Worm (Caenorhabditis elegans) whole organism, mixed stage, embryonic: ENCODE measurements around the gene npr-13.
"Not testable (repeated sequence)": the region's sequence is repeated elsewhere in the genome, so short reads cannot be mapped to it uniquely, and the experiment has no call there.

Experiments used
- M03D4.4 ChIP-seq: sonication (generic microtip); optimal IDR thresholded peaks from 2 replicates; lab custom pipeline; 2017; ENCODE audit warnings: mild to moderate bottlenecking, missing genetic modification characterization, missing compliant biosample characterization
- bed-3 ChIP-seq: fragments of 200-800 bp; sonication (Bioruptor generic); optimal IDR thresholded peaks from 3 replicates; lab custom pipeline; 2018; ENCODE audit warnings: mild to moderate bottlenecking, missing genetic modification characterization, moderate library complexity, missing compliant biosample characterization
- ceh-39 ChIP-seq: fragments of 150-350 bp; optimal IDR thresholded peaks from 2 replicates; lab custom pipeline; 2014; ENCODE audit warnings: missing biosample characterization, missing genetic modification characterization
- ceh-43 ChIP-seq: fragments of 200-800 bp; sonication (Bioruptor generic); optimal IDR thresholded peaks from 2 replicates; lab custom pipeline; 2018; ENCODE audit warnings: mild to moderate bottlenecking, missing genetic modification characterization, moderate library complexity, missing compliant biosample characterization
- ceh-83 ChIP-seq: fragments of 200-800 bp; sonication (Bioruptor generic); optimal IDR thresholded peaks from 2 replicates; lab custom pipeline; 2018; ENCODE audit warnings: mild to moderate bottlenecking, missing genetic modification characterization, missing compliant biosample characterization
- ces-1 ChIP-seq: fragments of 150-350 bp; optimal IDR thresholded peaks from 2 replicates; lab custom pipeline; 2014; ENCODE audit warnings: missing biosample characterization, missing genetic modification reagents, missing genetic modification characterization
- drap-1 ChIP-seq: fragments of 200-800 bp; sonication (Bioruptor generic); optimal IDR thresholded peaks from 3 replicates; lab custom pipeline; 2018; ENCODE audit warnings: mild to moderate bottlenecking, missing genetic modification characterization, missing compliant biosample characterization
- elt-1 ChIP-seq: sonication (generic microtip); optimal IDR thresholded peaks from 2 replicates; lab custom pipeline; 2017; ENCODE audit warnings: missing genetic modification characterization, mild to moderate bottlenecking, missing compliant biosample characterization, antibody characterized with exemption, moderate library complexity, borderline replicate concordance; ENCODE audit not compliant: insufficient read depth
- flh-1 ChIP-seq: fragments of 200-800 bp; sonication (Bioruptor generic); optimal IDR thresholded peaks from 2 replicates; lab custom pipeline; 2018; ENCODE audit warnings: mild to moderate bottlenecking, missing genetic modification characterization, moderate library complexity, missing compliant biosample characterization
- ham-2 ChIP-seq: fragments of 200-800 bp; sonication (Bioruptor generic); optimal IDR thresholded peaks from 2 replicates; lab custom pipeline; 2018; ENCODE audit warnings: mild to moderate bottlenecking, missing genetic modification characterization, missing compliant biosample characterization
- hlh-1 ChIP-seq: fragments of 150-350 bp; optimal IDR thresholded peaks from 2 replicates; lab custom pipeline; 2014; ENCODE audit warnings: missing biosample characterization, missing genetic modification reagents, missing genetic modification characterization
- lin-13 ChIP-seq: fragments of 150-350 bp; optimal IDR thresholded peaks from 2 replicates; lab custom pipeline; 2014; ENCODE audit warnings: missing biosample characterization, missing genetic modification characterization
- lin-32 ChIP-seq: fragments of 200-800 bp; sonication (Bioruptor generic); optimal IDR thresholded peaks from 2 replicates; lab custom pipeline; 2018; ENCODE audit warnings: mild to moderate bottlenecking, missing genetic modification characterization, missing compliant biosample characterization
- lsy-2 ChIP-seq: fragments of 150-350 bp; optimal IDR thresholded peaks from 2 replicates; lab custom pipeline; 2014; ENCODE audit warnings: missing biosample characterization, missing genetic modification characterization
- mab-5 ChIP-seq: fragments of 150-350 bp; optimal IDR thresholded peaks from 2 replicates; lab custom pipeline; 2014; ENCODE audit warnings: missing biosample characterization, missing genetic modification characterization
- mep-1 ChIP-seq: fragments of 150-350 bp; optimal IDR thresholded peaks from 2 replicates; lab custom pipeline; 2017; ENCODE audit warnings: missing biosample characterization, missing genetic modification reagents, missing genetic modification characterization, inconsistent platforms
- mls-2 ChIP-seq: sonication (generic microtip); optimal IDR thresholded peaks from 2 replicates; lab custom pipeline; 2016; ENCODE audit warnings: mild to moderate bottlenecking, missing genetic modification characterization, moderate library complexity, missing compliant biosample characterization
- nhr-12 ChIP-seq: fragments of 150-350 bp; optimal IDR thresholded peaks from 2 replicates; lab custom pipeline; 2014; ENCODE audit warnings: missing biosample characterization, missing genetic modification characterization
- nhr-2 ChIP-seq: fragments of 150-350 bp; optimal IDR thresholded peaks from 2 replicates; lab custom pipeline; 2014; ENCODE audit warnings: missing biosample characterization, missing genetic modification characterization
- nhr-28 ChIP-seq: fragments of 150-350 bp; optimal IDR thresholded peaks from 2 replicates; lab custom pipeline; 2014; ENCODE audit warnings: missing biosample characterization, missing genetic modification characterization
- nhr-76 ChIP-seq: sonication (generic microtip); optimal IDR thresholded peaks from 2 replicates; lab custom pipeline; 2017; ENCODE audit warnings: missing biosample characterization, missing genetic modification characterization
- pha-4 ChIP-seq: fragments of 150-350 bp; optimal IDR thresholded peaks from 2 replicates; lab custom pipeline; 2018; ENCODE audit warnings: missing biosample characterization, missing genetic modification reagents, missing genetic modification characterization
- sem-2 ChIP-seq: fragments of 200-800 bp; sonication (Bioruptor generic); optimal IDR thresholded peaks from 2 replicates; lab custom pipeline; 2018; ENCODE audit warnings: mild to moderate bottlenecking, missing genetic modification characterization, missing compliant biosample characterization
- snpc-4 ChIP-seq: fragments of 150-350 bp; optimal IDR thresholded peaks from 2 replicates; lab custom pipeline; 2014; ENCODE audit warnings: missing biosample characterization, missing genetic modification characterization
- sptf-1 ChIP-seq: sonication (generic microtip); optimal IDR thresholded peaks from 2 replicates; lab custom pipeline; 2017; ENCODE audit warnings: mild to moderate bottlenecking, missing genetic modification characterization, moderate library complexity, missing compliant biosample characterization
- tbx-8 ChIP-seq: fragments of 200-800 bp; sonication (Bioruptor generic); optimal IDR thresholded peaks from 2 replicates; lab custom pipeline; 2018; ENCODE audit warnings: mild to moderate bottlenecking, missing genetic modification characterization, moderate library complexity, missing compliant biosample characterization
- unc-120 ChIP-seq: sonication (generic microtip); optimal IDR thresholded peaks from 2 replicates; lab custom pipeline; 2017; ENCODE audit warnings: missing genetic modification characterization, missing compliant biosample characterization; ENCODE audit not compliant: poor library complexity, severe bottlenecking
- unc-39 ChIP-seq: fragments of 150-350 bp; optimal IDR thresholded peaks from 2 replicates; lab custom pipeline; 2014; ENCODE audit warnings: missing biosample characterization, missing genetic modification characterization
- unc-62 ChIP-seq: fragments of 150-350 bp; optimal IDR thresholded peaks from 2 replicates; lab custom pipeline; 2014; ENCODE audit warnings: missing biosample characterization, missing genetic modification reagents, missing genetic modification characterization
- zip-8 ChIP-seq: fragments of 150-350 bp; optimal IDR thresholded peaks from 2 replicates; lab custom pipeline; 2014; ENCODE audit warnings: missing biosample characterization, missing genetic modification characterization
- ztf-11 ChIP-seq: fragments of 150-350 bp; optimal IDR thresholded peaks from 2 replicates; lab custom pipeline; 2014; ENCODE audit warnings: missing biosample characterization, missing genetic modification characterization

The npr-13 gene

ce11 chrV:14828407-14828806 is 30.0 kb downstream of the npr-13 start:
- TF ChIP-seq ces-1 (GFP tag; lab: Kevin White, UChicago) (no peak), lin-13 (tag; lab: Kevin White, UChicago) (no peak), ceh-43 (GFP tag; lab: Kevin White, UChicago) (no peak), ceh-39 (tag; lab: Kevin White, UChicago) (no peak), sem-2 (GFP tag; lab: Kevin White, UChicago) (peak; percentile 16), drap-1 (no peak), nhr-12 (tag; lab: Kevin White, UChicago) (no peak), ham-2 (GFP tag; lab: Kevin White, UChicago) (no peak), pha-4 (tag; lab: Kevin White, UChicago) (no peak), lin-32 (GFP tag; lab: Kevin White, UChicago) (no peak), mep-1 (tag; lab: Kevin White, UChicago) (no peak), ceh-83 (GFP tag; lab: Kevin White, UChicago) (peak; percentile 34), M03D4.4 (no peak)

DNA sequence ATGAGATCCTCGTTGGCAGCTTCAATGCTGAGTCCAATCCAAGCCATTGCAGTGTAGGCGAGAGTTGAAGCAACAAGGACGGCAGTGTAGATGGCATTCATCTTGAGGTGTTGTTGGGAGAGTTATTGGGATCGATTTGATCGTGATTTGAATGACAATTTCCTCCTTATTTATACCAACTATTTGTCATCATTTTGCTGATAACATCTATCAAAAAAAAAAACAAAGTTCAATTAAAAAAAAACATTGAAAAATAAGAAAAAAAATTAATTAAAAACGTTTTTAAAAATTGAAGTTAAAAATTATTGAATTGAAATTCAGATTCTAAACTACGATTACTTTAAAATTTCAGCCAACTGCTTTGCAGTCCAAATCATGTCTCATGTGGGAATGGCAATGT is 31.5 kb downstream of the npr-13 start, which contains the start of gene nspa-8:
Gene nspa-8, minus strand, starts transcription at position 101 of the 400 bp plus-strand sequence.
- not testable (repeated sequence) for TF ChIP-seq unc-62 (GFP tag; lab: Kevin White, UChicago); lin-32 (GFP tag; lab: Kevin White, UChicago); unc-39 (tag; lab: Kevin White, UChicago)
- TF ChIP-seq, all 35 proteins: peak for 0; not testable (repeated sequence) for 35

DNA sequence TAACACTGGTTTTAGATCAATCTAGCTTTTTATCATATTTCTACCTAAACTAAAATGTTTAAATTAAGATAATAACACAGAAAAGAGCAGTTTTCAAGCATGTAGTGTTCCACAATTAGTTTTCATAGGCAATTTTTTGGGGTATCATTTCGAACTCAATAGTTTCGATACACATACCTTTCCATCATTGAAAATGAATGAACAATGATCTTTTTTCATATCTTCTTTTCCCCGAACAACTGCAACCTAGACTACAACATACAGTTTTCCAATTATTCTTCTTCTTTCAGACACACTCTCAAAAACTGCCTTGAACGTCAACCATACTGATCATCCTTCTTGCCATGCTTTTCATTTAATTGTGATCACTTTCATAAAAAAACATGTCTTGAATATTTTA is 34.3 kb downstream of the npr-13 start, which contains the start of gene W06A7.4:
Gene W06A7.4, plus strand, starts transcription at position 301 of the 400 bp plus-strand sequence.
- TF ChIP-seq lin-32 (GFP tag; lab: Kevin White, UChicago) = no peak
- TF ChIP-seq unc-62 (GFP tag; lab: Kevin White, UChicago) = no peak
- no peak for TF ChIP-seq ces-1 (GFP tag; lab: Kevin White, UChicago)
- TF ChIP-seq zip-8 = no peak
- TF ChIP-seq bed-3 = no peak
- no peak for TF ChIP-seq hlh-1 (tag; lab: Kevin White, UChicago)
- TF ChIP-seq elt-1 (tag; lab: Kevin White, UChicago) = no peak
- TF ChIP-seq M03D4.4 = no peak
- TF ChIP-seq mls-2 (tag; lab: Kevin White, UChicago) = no peak
- TF ChIP-seq pha-4 (tag; lab: Kevin White, UChicago) = no peak
- no peak for TF ChIP-seq flh-1 (GFP tag; lab: Kevin White, UChicago)

DNA sequence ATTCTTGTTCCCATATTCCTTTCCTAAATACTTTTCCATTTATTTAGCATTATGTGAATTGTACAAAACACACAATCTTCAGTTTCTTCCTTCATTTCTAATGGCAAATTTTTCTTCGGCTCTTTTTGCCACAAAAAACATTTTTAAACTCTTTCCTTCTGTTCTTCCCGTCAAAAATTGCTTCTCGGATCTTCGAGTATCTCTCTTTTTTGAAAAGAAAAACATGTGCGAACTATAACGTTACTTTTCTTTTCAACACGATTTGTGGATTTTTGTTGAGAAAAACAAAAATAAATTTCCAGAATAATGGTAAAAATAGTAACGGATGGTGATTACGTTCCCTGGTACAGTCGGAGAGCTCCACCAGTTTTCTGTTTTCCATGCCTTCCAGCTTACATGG is 36.9 kb downstream of the npr-13 start, which contains the start of gene W06A7.2:
Gene W06A7.2, plus strand, starts transcription at position 301 of the 400 bp plus-strand sequence.
- TF ChIP-seq tbx-8 (GFP tag; lab: Kevin White, UChicago) (no peak), ham-2 (GFP tag; lab: Kevin White, UChicago) (no peak), nhr-28 (tag; lab: Kevin White, UChicago) (no peak), lin-13 (tag; lab: Kevin White, UChicago) (no peak), unc-62 (GFP tag; lab: Kevin White, UChicago) (no peak), mls-2 (tag; lab: Kevin White, UChicago) (no peak), ceh-43 (GFP tag; lab: Kevin White, UChicago) (no peak), unc-39 (tag; lab: Kevin White, UChicago) (no peak), sem-2 (GFP tag; lab: Kevin White, UChicago) (no peak), bed-3 (no peak), unc-120 (no peak), mab-5 (tag; lab: Kevin White, UChicago) (no peak), flh-1 (GFP tag; lab: Kevin White, UChicago) (no peak), ces-1 (GFP tag; lab: Kevin White, UChicago) (no peak), ztf-11 (tag; lab: Kevin White, UChicago) (no peak), ceh-39 (tag; lab: Kevin White, UChicago) (no peak)

DNA sequence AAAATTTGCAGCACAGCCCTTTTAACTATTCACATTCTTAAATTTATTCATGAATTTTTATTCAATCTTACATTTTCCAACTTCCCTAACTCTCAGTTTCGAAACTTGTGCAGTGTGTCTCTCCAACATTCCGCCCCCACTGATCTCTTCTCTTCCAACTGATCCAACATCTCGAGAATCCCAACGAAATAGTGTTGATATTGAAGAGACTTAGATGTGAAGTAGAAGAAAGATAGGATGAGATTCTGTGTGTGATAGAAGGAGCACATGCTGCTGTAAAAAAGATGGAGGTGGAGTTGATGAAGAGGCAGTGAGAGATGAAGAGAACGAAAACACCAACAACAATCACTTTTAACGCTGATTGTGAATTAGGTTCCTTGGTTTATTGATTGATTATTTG is 38.1 kb downstream of the npr-13 start:
- TF ChIP-seq unc-62 (GFP tag; lab: Kevin White, UChicago) = peak; percentile 13
- TF ChIP-seq unc-120 = peak; percentile 32
- TF ChIP-seq hlh-1 (tag; lab: Kevin White, UChicago) = peak; percentile 71
- TF ChIP-seq unc-39 (tag; lab: Kevin White, UChicago) = no peak

DNA sequence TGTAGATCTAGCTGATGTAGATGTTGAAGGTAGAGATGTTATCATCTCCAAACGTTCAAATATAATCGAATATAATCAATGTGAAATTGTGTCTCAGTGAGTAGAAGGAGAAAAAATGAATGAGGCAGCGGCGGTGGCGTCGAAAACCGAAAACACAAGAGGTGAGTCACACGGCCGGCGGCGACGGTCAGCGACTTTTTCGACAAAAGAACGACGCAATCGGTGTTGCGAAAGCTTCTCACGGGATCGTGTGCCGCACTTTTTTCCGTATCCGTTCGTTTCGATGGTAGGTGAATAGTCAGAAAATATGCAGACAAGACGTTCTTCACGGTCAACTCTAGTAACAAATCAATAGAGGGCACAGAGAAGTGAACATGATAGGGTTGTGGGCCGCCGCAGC is 42.9 kb downstream of the npr-13 start, which contains the start of gene rin-1:
Gene rin-1, minus strand, starts transcription at position 101 of the 400 bp plus-strand sequence.
- TF ChIP-seq drap-1 = no peak
- TF ChIP-seq ztf-11 (tag; lab: Kevin White, UChicago) = no peak
- TF ChIP-seq ceh-83 (GFP tag; lab: Kevin White, UChicago) = no peak
- no peak for TF ChIP-seq ham-2 (GFP tag; lab: Kevin White, UChicago)
- no peak for TF ChIP-seq tbx-8 (GFP tag; lab: Kevin White, UChicago)
- no peak for TF ChIP-seq snpc-4 (tag; lab: Kevin White, UChicago)
- TF ChIP-seq lsy-2 (tag; lab: Kevin White, UChicago) = no peak
- TF ChIP-seq unc-39 (tag; lab: Kevin White, UChicago) = no peak
- no peak for TF ChIP-seq nhr-76
- TF ChIP-seq nhr-12 (tag; lab: Kevin White, UChicago) = no peak
- TF ChIP-seq bed-3 = no peak
- no peak for TF ChIP-seq nhr-2 (tag; lab: Kevin White, UChicago)
- TF ChIP-seq flh-1 (GFP tag; lab: Kevin White, UChicago) = no peak
- no peak for TF ChIP-seq sptf-1
- TF ChIP-seq M03D4.4 = no peak
- TF ChIP-seq ceh-39 (tag; lab: Kevin White, UChicago) = no peak
- TF ChIP-seq ces-1 (GFP tag; lab: Kevin White, UChicago) = no peak
